Fruit fly (Drosophila melanogaster) whole organism, embryonic: ENCODE data around the gene CG7333.

ENCODE experiments used
- Abd-B ChIP-seq: fragments of 200-800 bp; sonication (Bioruptor generic); optimal IDR thresholded peaks from 2 replicates; lab custom pipeline; 2018; ENCODE audit warnings: missing biosample characterization, mild to moderate bottlenecking, missing genetic modification characterization, moderate library complexity
- Atf3 ChIP-seq: fragments of 200-800 bp; sonication (Bioruptor generic); optimal IDR thresholded peaks from 3 replicates; lab custom pipeline; 2016; ENCODE audit warnings: missing biosample characterization, missing genetic modification characterization
- CG11247 ChIP-seq: fragments of 200-800 bp; sonication (Bioruptor generic); IDR thresholded peaks from 2 replicates; pipeline ENCODE4 v1.3.6; 2022; ENCODE audit warnings: missing biosample characterization, missing genetic modification characterization
- CG11456 ChIP-seq: fragments of 200-800 bp; sonication (Bioruptor generic); IDR thresholded peaks from 3 replicates; pipeline ENCODE4 v1.3.6; 2022; ENCODE audit warnings: missing biosample characterization, missing genetic modification characterization
- CG11695 ChIP-seq: fragments of 200-800 bp; sonication (Bioruptor generic); IDR thresholded peaks from 3 replicates; pipeline ENCODE4 v1.3.6; 2022; ENCODE audit warnings: missing biosample characterization, missing genetic modification characterization
- CG11723 ChIP-seq: fragments of 200-800 bp; sonication (Bioruptor generic); optimal IDR thresholded peaks from 2 replicates; lab custom pipeline; 2017; ENCODE audit warnings: missing biosample characterization, mild to moderate bottlenecking, missing genetic modification characterization
- CG12769 ChIP-seq: fragments of 200-800 bp; sonication (Bioruptor generic); optimal IDR thresholded peaks from 2 replicates; lab custom pipeline; 2019; ENCODE audit warnings: missing biosample characterization, mild to moderate bottlenecking, missing genetic modification characterization, moderate library complexity
- CG13296 ChIP-seq: fragments of 200-800 bp; sonication (Bioruptor generic); optimal IDR thresholded peaks from 3 replicates; lab custom pipeline; 2018; ENCODE audit warnings: missing biosample characterization, mild to moderate bottlenecking, missing genetic modification characterization
- CG14014 ChIP-seq: fragments of 200-800 bp; sonication (Bioruptor generic); IDR thresholded peaks from 2 replicates; pipeline ENCODE4 v1.3.6; 2022; ENCODE audit warnings: missing biosample characterization, missing genetic modification characterization
- CG15073 ChIP-seq: fragments of 200-800 bp; sonication (Bioruptor generic); optimal IDR thresholded peaks from 2 replicates; lab custom pipeline; 2016; ENCODE audit warnings: missing biosample characterization, missing genetic modification characterization
- CG15269 ChIP-seq: fragments of 200-800 bp; sonication (Bioruptor generic); optimal IDR thresholded peaks from 2 replicates; lab custom pipeline; 2018; ENCODE audit warnings: missing biosample characterization, mild to moderate bottlenecking, missing genetic modification characterization, moderate library complexity
- CG15479 ChIP-seq: fragments of 200-800 bp; sonication (Bioruptor generic); optimal IDR thresholded peaks from 3 replicates; lab custom pipeline; 2019; ENCODE audit warnings: missing biosample characterization, mild to moderate bottlenecking, missing genetic modification characterization, moderate library complexity
- CG17361 ChIP-seq: fragments of 200-800 bp; sonication (Bioruptor generic); IDR thresholded peaks from 3 replicates; pipeline ENCODE4 v1.3.6; 2022; ENCODE audit warnings: missing biosample characterization, missing genetic modification characterization
- CG17829 ChIP-seq: fragments of 200-800 bp; optimal IDR thresholded peaks from 2 replicates; lab custom pipeline; 2019; ENCODE audit warnings: missing biosample characterization, mild to moderate bottlenecking, missing genetic modification characterization, moderate library complexity
- CG1792 ChIP-seq: fragments of 200-800 bp; sonication (Bioruptor generic); optimal IDR thresholded peaks from 2 replicates; lab custom pipeline; 2016; ENCODE audit warnings: missing biosample characterization, missing genetic modification characterization
- CG2875 ChIP-seq: fragments of 200-800 bp; sonication (Bioruptor generic); optimal IDR thresholded peaks from 2 replicates; lab custom pipeline; 2017; ENCODE audit warnings: missing biosample characterization, mild to moderate bottlenecking, missing genetic modification characterization, missing genetic modification reagents
- CG30020 ChIP-seq: fragments of 200-800 bp; optimal IDR thresholded peaks from 2 replicates; lab custom pipeline; 2019; ENCODE audit warnings: missing biosample characterization, mild to moderate bottlenecking, missing genetic modification characterization, moderate library complexity
- CG3065 ChIP-seq: fragments of 200-800 bp; sonication (Bioruptor generic); optimal IDR thresholded peaks from 2 replicates; lab custom pipeline; 2016; ENCODE audit warnings: missing biosample characterization, missing genetic modification characterization
- CG3847 ChIP-seq: fragments of 200-800 bp; sonication (Bioruptor generic); IDR thresholded peaks from 2 replicates; pipeline ENCODE4 v1.3.6; 2022; ENCODE audit warnings: missing biosample characterization, missing genetic modification characterization
- CG42726 ChIP-seq: fragments of 200-800 bp; sonication (Bioruptor generic); IDR thresholded peaks from 2 replicates; pipeline ENCODE4 v1.3.6; 2022; ENCODE audit warnings: missing biosample characterization, missing genetic modification characterization; ENCODE audit not compliant: partially characterized antibody
- CG4360 ChIP-seq: fragments of 200-800 bp; sonication (Bioruptor generic); IDR thresholded peaks from 2 replicates; pipeline ENCODE4 v1.3.6; 2022; ENCODE audit warnings: missing biosample characterization, missing genetic modification characterization
- CG7786 ChIP-seq: fragments of 200-800 bp; sonication (Bioruptor generic); optimal IDR thresholded peaks from 2 replicates; lab custom pipeline; 2016; ENCODE audit warnings: missing biosample characterization, missing genetic modification characterization
- CG9437 ChIP-seq: fragments of 200-800 bp; sonication (Bioruptor generic); optimal IDR thresholded peaks from 2 replicates; lab custom pipeline; 2018; ENCODE audit warnings: missing biosample characterization, mild to moderate bottlenecking, missing genetic modification characterization
- CG9817 ChIP-seq: fragments of 200-800 bp; sonication (Bioruptor generic); optimal IDR thresholded peaks from 2 replicates; lab custom pipeline; 2018; ENCODE audit warnings: missing biosample characterization, mild to moderate bottlenecking, missing genetic modification characterization, moderate library complexity
- Dbx ChIP-seq: fragments of 200-800 bp; sonication (Bioruptor generic); IDR thresholded peaks from 3 replicates; pipeline ENCODE4 v1.3.6; 2022; ENCODE audit warnings: missing biosample characterization, missing genetic modification characterization
- E2f2 ChIP-seq: fragments of 200-800 bp; sonication (Bioruptor generic); IDR thresholded peaks from 2 replicates; pipeline ENCODE4 v1.3.6; 2022; ENCODE audit warnings: missing biosample characterization, missing genetic modification characterization
- H15 ChIP-seq: fragments of 200-800 bp; sonication (Bioruptor generic); IDR thresholded peaks from 3 replicates; pipeline ENCODE4 v1.3.6; 2022; ENCODE audit warnings: missing biosample characterization, missing genetic modification characterization
- Jarid2 ChIP-seq: fragments of 200-800 bp; sonication (Bioruptor generic); optimal IDR thresholded peaks from 3 replicates; lab custom pipeline; 2017; ENCODE audit warnings: mild to moderate bottlenecking, missing biosample characterization, missing genetic modification reagents, missing genetic modification characterization
- Nf-YA ChIP-seq: fragments of 200-800 bp; sonication (Bioruptor generic); IDR thresholded peaks from 2 replicates; pipeline ENCODE4 v1.3.6; 2022; ENCODE audit warnings: missing biosample characterization, missing genetic modification characterization
- Sox100B ChIP-seq: fragments of 200-800 bp; sonication (Bioruptor generic); optimal IDR thresholded peaks from 3 replicates; lab custom pipeline; 2018; ENCODE audit warnings: missing biosample characterization, mild to moderate bottlenecking, missing genetic modification characterization
- ato ChIP-seq: fragments of 200-800 bp; sonication (Bioruptor generic); IDR thresholded peaks from 2 replicates; pipeline ENCODE4 v1.3.6; 2022; ENCODE audit warnings: missing biosample characterization, missing genetic modification characterization; ENCODE audit not compliant: partially characterized antibody
- ems ChIP-seq: fragments of 200-800 bp; sonication (Bioruptor generic); optimal IDR thresholded peaks from 3 replicates; lab custom pipeline; 2016; ENCODE audit warnings: missing biosample characterization, missing genetic modification characterization
- fd3F ChIP-seq: fragments of 200-800 bp; sonication (Bioruptor generic); optimal IDR thresholded peaks from 2 replicates; lab custom pipeline; 2018; ENCODE audit warnings: missing biosample characterization, mild to moderate bottlenecking, missing genetic modification characterization, moderate library complexity
- ftz-f1 ChIP-seq: fragments of 200-800 bp; sonication (Bioruptor generic); optimal IDR thresholded peaks from 2 replicates; lab custom pipeline; 2016; ENCODE audit warnings: missing biosample characterization, missing genetic modification characterization
- gro ChIP-seq: fragments of 200-800 bp; sonication (Bioruptor generic); optimal IDR thresholded peaks from 2 replicates; lab custom pipeline; 2016; ENCODE audit warnings: missing biosample characterization, missing genetic modification characterization
- gt ChIP-seq: fragments of 200-800 bp; sonication (Bioruptor generic); IDR thresholded peaks from 2 replicates; pipeline ENCODE4 v1.3.6; 2022; ENCODE audit warnings: missing biosample characterization, missing genetic modification characterization
- kah ChIP-seq: fragments of 200-800 bp; sonication (Bioruptor generic); optimal IDR thresholded peaks from 2 replicates; lab custom pipeline; 2018; ENCODE audit warnings: missing biosample characterization, mild to moderate bottlenecking, missing genetic modification characterization
- knrl ChIP-seq: fragments of 200-800 bp; sonication (Bioruptor generic); IDR thresholded peaks from 3 replicates; pipeline ENCODE4 v1.3.6; 2022; ENCODE audit warnings: missing biosample characterization, missing genetic modification characterization; ENCODE audit not compliant: partially characterized antibody
- luna ChIP-seq: fragments of 200-800 bp; sonication (Bioruptor generic); optimal IDR thresholded peaks from 2 replicates; lab custom pipeline; 2016; ENCODE audit warnings: missing biosample characterization, missing genetic modification characterization
- mld ChIP-seq: fragments of 200-800 bp; sonication (Bioruptor generic); IDR thresholded peaks from 3 replicates; pipeline ENCODE4 v1.3.6; 2022; ENCODE audit warnings: missing biosample characterization, missing genetic modification characterization; ENCODE audit not compliant: partially characterized antibody
- nau ChIP-seq: fragments of 200-800 bp; sonication (Bioruptor generic); optimal IDR thresholded peaks from 3 replicates; lab custom pipeline; 2017; ENCODE audit warnings: missing biosample characterization, mild to moderate bottlenecking, missing genetic modification characterization, missing genetic modification reagents
- pfk ChIP-seq: fragments of 200-800 bp; sonication (Bioruptor generic); optimal IDR thresholded peaks from 2 replicates; lab custom pipeline; 2018; ENCODE audit warnings: missing biosample characterization, mild to moderate bottlenecking, missing genetic modification characterization, moderate library complexity
- pho ChIP-seq: fragments of 200-800 bp; sonication (Bioruptor generic); optimal IDR thresholded peaks from 2 replicates; lab custom pipeline; 2016; ENCODE audit warnings: missing biosample characterization, missing genetic modification characterization
- pita ChIP-seq: fragments of 200-800 bp; sonication (Bioruptor generic); optimal IDR thresholded peaks from 2 replicates; lab custom pipeline; 2017; ENCODE audit warnings: missing biosample characterization, mild to moderate bottlenecking, missing genetic modification characterization
- pzg ChIP-seq: fragments of 200-800 bp; sonication (Bioruptor generic); optimal IDR thresholded peaks from 3 replicates; lab custom pipeline; 2018; ENCODE audit warnings: missing biosample characterization, mild to moderate bottlenecking, missing genetic modification characterization, moderate library complexity
- sd ChIP-seq: fragments of 200-800 bp; sonication (Bioruptor generic); optimal IDR thresholded peaks from 3 replicates; lab custom pipeline; 2018; ENCODE audit warnings: missing biosample characterization, mild to moderate bottlenecking, missing genetic modification characterization, moderate library complexity
- sens ChIP-seq: fragments of 200-800 bp; sonication (Bioruptor generic); peaks from one replicate; lab custom pipeline; 2016; ENCODE audit warnings: missing biosample characterization, missing genetic modification characterization
- slou ChIP-seq: fragments of 200-800 bp; sonication (Bioruptor generic); optimal IDR thresholded peaks from 3 replicates; lab custom pipeline; 2016; ENCODE audit warnings: missing biosample characterization, missing genetic modification characterization
- z ChIP-seq: fragments of 200-800 bp; sonication (Bioruptor generic); IDR thresholded peaks from 3 replicates; pipeline ENCODE4 v1.3.6; 2022; ENCODE audit warnings: missing biosample characterization, missing genetic modification characterization
- zfh1 ChIP-seq: fragments of 200-800 bp; sonication (Bioruptor generic); IDR thresholded peaks from 3 replicates; pipeline ENCODE4 v1.3.6; 2022; ENCODE audit warnings: missing biosample characterization, missing genetic modification characterization

CG7333 gene

DNA sequence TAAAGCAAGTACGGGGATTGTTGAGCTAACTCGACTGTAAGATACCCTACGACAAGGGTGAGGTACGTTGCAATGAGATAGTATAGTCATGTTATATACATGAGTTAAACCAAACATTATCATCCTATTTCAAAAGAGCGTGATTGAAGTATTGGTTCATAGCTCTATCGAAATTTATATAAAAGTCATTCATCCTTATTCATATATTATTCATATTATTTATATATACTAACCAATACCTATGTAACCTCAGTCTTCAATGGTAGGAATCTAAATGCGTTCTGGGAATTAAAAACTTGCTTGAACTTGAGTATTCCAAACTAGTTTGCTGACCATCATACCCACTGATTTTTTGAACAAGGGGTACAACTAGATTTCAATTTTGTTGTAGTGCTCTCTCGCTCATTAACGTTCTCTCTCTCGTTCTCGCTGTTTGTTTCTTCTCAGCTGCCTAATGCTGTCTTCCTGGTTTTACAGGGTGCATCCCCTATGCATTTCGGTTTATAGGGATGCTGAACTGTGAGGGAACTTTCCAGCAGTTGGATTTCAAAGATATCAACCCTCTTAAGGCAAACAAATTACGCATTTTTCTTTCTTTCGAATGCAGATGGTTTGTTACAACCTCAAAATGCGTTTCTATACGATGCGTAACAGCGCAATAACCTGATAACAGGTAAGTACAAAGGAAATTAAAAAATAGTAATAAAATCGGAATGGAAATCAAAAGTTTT is 27.5 kb downstream of the CG7333 start (continued):
- TF ChIP-seq pita (GFP tag; lab: Kevin White, UChicago) = no peak
- peak; percentile 4 for TF ChIP-seq CG15269 (tag; lab: Kevin White, UChicago)
- TF ChIP-seq knrl (GFP tag; lab: Robert Waterston, UW) = no peak
- no peak for TF ChIP-seq mld (GFP tag; lab: Robert Waterston, UW)
- TF ChIP-seq CG42726 (GFP tag; lab: Robert Waterston, UW) = no peak
- no peak for TF ChIP-seq ato (GFP tag; lab: Robert Waterston, UW)
- TF ChIP-seq CG11456 (GFP tag; lab: Robert Waterston, UW) = 0 out of 3 replicates have a peak, but pooled peaks have one; percentile 39
- no peak for TF ChIP-seq kah (GFP tag; lab: Kevin White, UChicago)
- no peak for TF ChIP-seq pzg
- no peak for TF ChIP-seq CG9817
- TF ChIP-seq zfh1 (GFP tag; lab: Robert Waterston, UW) = 0 out of 3 replicates have a peak, but pooled peaks have one; percentile 4
- peak; percentile 68 for TF ChIP-seq CG13296 (GFP tag; lab: Kevin White, UChicago)
- TF ChIP-seq CG30020 = no peak
- peak; percentile 37 for TF ChIP-seq nau (GFP tag; lab: Kevin White, UChicago)
- no peak for TF ChIP-seq CG15479 (GFP tag; lab: Kevin White, UChicago)
- no peak for TF ChIP-seq CG14014 (GFP tag; lab: Robert Waterston, UW)
- no peak for TF ChIP-seq CG2875 (GFP tag; lab: Kevin White, UChicago)
- no peak for TF ChIP-seq ems (GFP tag; lab: Kevin White, UChicago)
- TF ChIP-seq CG1792 = no peak
- no peak for TF ChIP-seq ftz-f1
- no peak for TF ChIP-seq CG4360 (GFP tag; lab: Robert Waterston, UW)
- TF ChIP-seq slou (GFP tag; lab: Kevin White, UChicago) = no peak
- peak; percentile 50 for TF ChIP-seq Abd-B (GFP tag; lab: Kevin White, UChicago)
- no peak for TF ChIP-seq fd3F (GFP tag; lab: Kevin White, UChicago)
- 0 out of 3 replicates have a peak, but pooled peaks have one; percentile 57 for TF ChIP-seq Dbx
- no peak for TF ChIP-seq CG12769 (tag; lab: Kevin White, UChicago)
- no peak for TF ChIP-seq CG11723
- TF ChIP-seq CG17829 (tag; lab: Kevin White, UChicago) = peak; percentile 56
- TF ChIP-seq CG3065 (GFP tag; lab: Kevin White, UChicago) = no peak
- TF ChIP-seq CG9437 = peak; percentile 35
- no peak for TF ChIP-seq CG7786 (GFP tag; lab: Kevin White, UChicago)
- TF ChIP-seq CG15073 (GFP tag; lab: Kevin White, UChicago) = no peak
- no peak for TF ChIP-seq Nf-YA (GFP tag; lab: Robert Waterston, UW)
- no peak for TF ChIP-seq sd (tag; lab: Kevin White, UChicago)
- TF ChIP-seq sens (GFP tag; lab: Kevin White, UChicago) = peak; percentile 72
- no peak for TF ChIP-seq luna (GFP tag; lab: Kevin White, UChicago)
- no peak for TF ChIP-seq gt
- TF ChIP-seq CG3847 (GFP tag; lab: Robert Waterston, UW) = no peak
- no peak for TF ChIP-seq H15
- TF ChIP-seq gro (GFP tag; lab: Kevin White, UChicago) = no peak
- peak; percentile 9; the same call in 1 of the 2 replicates for TF ChIP-seq E2f2 (GFP tag; lab: Robert Waterston, UW)
- peak; percentile 87 for TF ChIP-seq CG17361 (GFP tag; lab: Robert Waterston, UW)
- peak; percentile 73 for TF ChIP-seq Sox100B
- TF ChIP-seq pho = no peak
- no peak for TF ChIP-seq CG11695 (GFP tag; lab: Robert Waterston, UW)
- TF ChIP-seq Atf3 = no peak
- no peak for TF ChIP-seq z (GFP tag; lab: Robert Waterston, UW)
- TF ChIP-seq Jarid2 (GFP tag; lab: Kevin White, UChicago) = peak; percentile 40
- no peak for TF ChIP-seq pfk (GFP tag; lab: Kevin White, UChicago)
- TF ChIP-seq CG11247 = no peak
